Worm (Caenorhabditis elegans): ENCODE results near the gene cpi-2.

The cpi-2 gene

ce11 chrV:6016097-6016496 lies 27.8 kb upstream of the cpi-2 start:
- TF ChIP-seq nhr-237 (tag; optimal IDR thresholded peaks at IDR 0.05) (no peak), lsy-2 (tag; optimal IDR thresholded peaks at IDR 0.05) (no peak), bed-3 (GFP tag; optimal IDR thresholded peaks at IDR 0.05) (no peak), tbx-8 (GFP tag; optimal IDR thresholded peaks at IDR 0.05) (no peak), nhr-28 (tag; optimal IDR thresholded peaks at IDR 0.05) (no peak), mep-1 (tag; optimal IDR thresholded peaks at IDR 0.05) (no peak), ceh-43 (GFP tag; optimal IDR thresholded peaks at IDR 0.05) (no peak), snpc-4 (tag; optimal IDR thresholded peaks at IDR 0.05) (no peak), ceh-39 (tag; optimal IDR thresholded peaks at IDR 0.05) (no peak), unc-120 (tag; optimal IDR thresholded peaks at IDR 0.05; ENCODE audit: poor library complexity, severe bottlenecking) (no peak), lin-32 (GFP tag; optimal IDR thresholded peaks at IDR 0.05) (no peak), ztf-11 (tag; optimal IDR thresholded peaks at IDR 0.05) (no peak), ces-1 (GFP tag; optimal IDR thresholded peaks at IDR 0.05) (no peak), drap-1 (GFP tag; optimal IDR thresholded peaks at IDR 0.05) (no peak), unc-62 (GFP tag; optimal IDR thresholded peaks at IDR 0.05) (no peak)

DNA sequence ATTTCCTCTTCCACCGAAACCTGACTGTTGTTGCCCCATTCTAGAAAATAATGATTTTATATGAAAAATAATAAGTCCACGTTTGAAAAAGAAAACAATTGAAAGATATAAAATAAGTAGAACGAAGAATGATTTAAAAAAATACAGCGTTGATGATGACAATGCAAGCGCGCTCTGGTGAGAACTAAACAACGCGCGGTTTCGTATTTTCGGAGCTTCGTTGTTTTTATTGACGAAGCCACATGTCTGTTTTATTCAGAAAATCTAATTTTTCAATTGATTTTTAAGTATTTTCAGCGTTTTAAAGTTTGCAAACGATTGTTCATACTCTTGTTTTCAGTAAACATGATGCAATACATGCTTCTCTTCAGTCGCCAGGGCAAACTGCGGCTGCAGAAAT lies 26.2 kb upstream of the cpi-2 start, which contains the start of the genes rpt-2 and aps-1:
TSS of gene rpt-2 (minus strand) at position 40 of the 400 bp plus-strand sequence.
TSS of gene aps-1 (plus strand) at position 341 of the 400 bp plus-strand sequence.
- no peak for TF ChIP-seq sptf-1 (tag; optimal IDR thresholded peaks at IDR 0.05)
- peak; percentile 73 for TF ChIP-seq mab-5 (tag; optimal IDR thresholded peaks at IDR 0.05)
- no peak for TF ChIP-seq bed-3 (GFP tag; optimal IDR thresholded peaks at IDR 0.05)
- no peak for TF ChIP-seq unc-120 (tag; optimal IDR thresholded peaks at IDR 0.05; ENCODE audit: poor library complexity, severe bottlenecking)
- TF ChIP-seq snpc-4 (tag; optimal IDR thresholded peaks at IDR 0.05) = no peak
- TF ChIP-seq nhr-237 (tag; optimal IDR thresholded peaks at IDR 0.05) = peak; percentile 57
- TF ChIP-seq lsy-2 (tag; optimal IDR thresholded peaks at IDR 0.05) = peak; percentile 66
- peak; percentile 24 for TF ChIP-seq ceh-39 (tag; optimal IDR thresholded peaks at IDR 0.05)
- peak; percentile 80 for TF ChIP-seq pha-4 (tag; optimal IDR thresholded peaks at IDR 0.05)
- no peak for TF ChIP-seq blmp-1 (tag; optimal IDR thresholded peaks at IDR 0.05)
- TF ChIP-seq ceh-43 (GFP tag; optimal IDR thresholded peaks at IDR 0.05) = no peak
- TF ChIP-seq mls-2 (tag; optimal IDR thresholded peaks at IDR 0.05) = no peak
- no peak for TF ChIP-seq ztf-11 (tag; optimal IDR thresholded peaks at IDR 0.05)
- TF ChIP-seq elt-1 (tag; optimal IDR thresholded peaks at IDR 0.05; ENCODE audit: borderline replicate concordance, insufficient read depth) = no peak
- peak; percentile 73 for TF ChIP-seq hlh-1 (tag; optimal IDR thresholded peaks at IDR 0.05)
- TF ChIP-seq zip-8 (tag; optimal IDR thresholded peaks at IDR 0.05) = no peak
- TF ChIP-seq mep-1 (tag; optimal IDR thresholded peaks at IDR 0.05) = peak; percentile 84
- TF ChIP-seq unc-62 (GFP tag; optimal IDR thresholded peaks at IDR 0.05) = peak; percentile 45
- TF ChIP-seq tbx-8 (GFP tag; optimal IDR thresholded peaks at IDR 0.05) = no peak
- TF ChIP-seq lin-13 (tag; optimal IDR thresholded peaks at IDR 0.05) = peak; percentile 85
- no peak for TF ChIP-seq ham-2 (GFP tag; optimal IDR thresholded peaks at IDR 0.05)
- TF ChIP-seq nhr-12 (tag; optimal IDR thresholded peaks at IDR 0.05) = no peak
- no peak for TF ChIP-seq cnd-1 (tag; optimal IDR thresholded peaks at IDR 0.05)
- TF ChIP-seq drap-1 (GFP tag; optimal IDR thresholded peaks at IDR 0.05) = no peak
- TF ChIP-seq nhr-2 (tag; optimal IDR thresholded peaks at IDR 0.05) = peak; percentile 5
- peak; percentile 64 for TF ChIP-seq ces-1 (GFP tag; optimal IDR thresholded peaks at IDR 0.05)
- TF ChIP-seq nhr-28 (tag; optimal IDR thresholded peaks at IDR 0.05) = no peak

DNA sequence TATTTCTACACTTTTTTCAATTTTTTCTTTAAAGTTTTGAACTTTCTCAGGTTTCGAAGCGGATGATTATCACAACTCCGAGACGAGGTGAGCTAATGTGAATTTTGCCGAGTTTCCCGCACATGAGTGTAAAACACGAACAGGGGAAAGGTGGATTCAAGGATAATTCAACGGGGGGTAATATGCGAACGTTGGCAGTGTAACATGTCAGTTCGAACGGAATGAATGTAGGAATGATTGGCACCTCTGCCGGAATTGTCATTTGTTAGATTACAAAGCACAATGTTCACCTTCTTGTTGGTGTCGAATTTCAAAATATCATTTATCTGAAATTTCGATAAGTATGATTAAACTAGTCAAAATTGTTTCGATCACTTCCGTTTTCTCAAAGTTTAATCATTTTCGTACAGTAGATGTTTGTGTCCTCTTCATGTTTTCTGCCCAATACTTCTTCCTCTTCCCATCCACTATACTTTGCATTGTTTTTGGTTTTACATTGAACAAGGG lies 24.9 kb upstream of the cpi-2 start, which contains the start of gene picc-1:
TSS of gene picc-1 (plus strand) at position 51 of the 507 bp plus-strand sequence.
- no peak for TF ChIP-seq ceh-43 (GFP tag; optimal IDR thresholded peaks at IDR 0.05)
- TF ChIP-seq hlh-1 (tag; optimal IDR thresholded peaks at IDR 0.05) = peak; percentile 36
- no peak for TF ChIP-seq cnd-1 (tag; optimal IDR thresholded peaks at IDR 0.05)
- no peak for TF ChIP-seq M03D4.4 (tag; optimal IDR thresholded peaks at IDR 0.05)
- peak; percentile 94 for TF ChIP-seq unc-62 (GFP tag; optimal IDR thresholded peaks at IDR 0.05)
- peak; percentile 28 for TF ChIP-seq unc-120 (tag; optimal IDR thresholded peaks at IDR 0.05; ENCODE audit: poor library complexity, severe bottlenecking)

ce11 chrV:6022076-6022475 lies 21.8 kb upstream of the cpi-2 start:
- TF ChIP-seq ces-1 (GFP tag; optimal IDR thresholded peaks at IDR 0.05) (no peak), lin-13 (tag; optimal IDR thresholded peaks at IDR 0.05) (no peak), bed-3 (GFP tag; optimal IDR thresholded peaks at IDR 0.05) (no peak), nhr-2 (tag; optimal IDR thresholded peaks at IDR 0.05) (peak; percentile 28), tbx-8 (GFP tag; optimal IDR thresholded peaks at IDR 0.05) (no peak), mab-5 (tag; optimal IDR thresholded peaks at IDR 0.05) (no peak), zip-8 (tag; optimal IDR thresholded peaks at IDR 0.05) (peak; percentile 26), flh-1 (GFP tag; optimal IDR thresholded peaks at IDR 0.05) (no peak)

All from whole organism, mixed stage, embryonic.